Fruit fly (Drosophila melanogaster): ENCODE measurements around the gene CG12236.

CG12236 gene

dm6 chrX:5895821-5896550 lies 11.9 kb upstream of the CG12236 start (continued):
- TF ChIP-seq chm (GFP tag; IDR thresholded peaks at IDR 0.05) (peak; percentile 91), CG16779 (GFP tag; IDR thresholded peaks at IDR 0.05) (peak; percentile 71; the same call in 1 of the 2 replicates), CG7271 (tag; optimal IDR thresholded peaks at IDR 0.05) (peak; percentile 13), run (tag; optimal IDR thresholded peaks at IDR 0.05) (peak; percentile 70), CG3065 (GFP tag; optimal IDR thresholded peaks at IDR 0.05) (peak; percentile 49), Dad (GFP tag; optimal IDR thresholded peaks at IDR 0.05) (peak; percentile 78), nom (GFP tag; optimal IDR thresholded peaks at IDR 0.05) (peak; percentile 99), pzg (GFP tag; optimal IDR thresholded peaks at IDR 0.05) (no peak), Ets65A (GFP tag) (peak; percentile 98), Pdp1 (GFP tag; optimal IDR thresholded peaks at IDR 0.05) (peak; percentile 83 to 89), kah (GFP tag; optimal IDR thresholded peaks at IDR 0.05) (peak; percentile 89), HLH3B (GFP tag; IDR thresholded peaks at IDR 0.05) (peak; percentile 93), fd64A (GFP tag; optimal IDR thresholded peaks at IDR 0.05) (peak; percentile 84), CG6689 (GFP tag; IDR thresholded peaks at IDR 0.05) (peak; percentile 93), Atf6 (GFP tag; IDR thresholded peaks at IDR 0.05) (peak; percentile 81), hth (optimal IDR thresholded peaks at IDR 0.05) (no peak), gsb (GFP tag; IDR thresholded peaks at IDR 0.05) (peak; percentile 69), CG16813 (GFP tag; IDR thresholded peaks at IDR 0.05; ENCODE audit: partially characterized antibody) (no peak), Nf-YA (GFP tag; IDR thresholded peaks at IDR 0.05) (peak; percentile 85), eve (GFP tag; optimal IDR thresholded peaks at IDR 0.05) (peak in 1 of 2 experiments; percentile 95), Opbp (GFP tag; IDR thresholded peaks at IDR 0.05; ENCODE audit: partially characterized antibody) (no peak), jigr1 (GFP tag; IDR thresholded peaks at IDR 0.05) (peak; percentile 86), CG17359 (tag; optimal IDR thresholded peaks at IDR 0.05) (peak; percentile 95), CG11695 (GFP tag; IDR thresholded peaks at IDR 0.05) (peak; percentile 90), zen2 (GFP tag; IDR thresholded peaks at IDR 0.05; ENCODE audit: partially characterized antibody) (no peak), CG18476 (GFP tag; optimal IDR thresholded peaks at IDR 0.05) (peak; percentile 77), CG13894 (tag; optimal IDR thresholded peaks at IDR 0.05) (no peak), CG2129 (GFP tag; IDR thresholded peaks at IDR 0.05; ENCODE audit: partially characterized antibody) (no peak), maf-S (GFP tag; optimal IDR thresholded peaks at IDR 0.05) (peak; percentile 71), NfI (GFP tag; optimal IDR thresholded peaks at IDR 0.05) (peak; percentile 87), salm (tag; optimal IDR thresholded peaks at IDR 0.05) (peak; percentile 86), CG9932 (GFP tag; IDR thresholded peaks at IDR 0.05) (peak; percentile 75), Dp (GFP tag; optimal IDR thresholded peaks at IDR 0.05) (no peak), Fer2 (tag; optimal IDR thresholded peaks at IDR 0.05) (peak; percentile 41), E2f2 (GFP tag; IDR thresholded peaks at IDR 0.05) (peak; percentile 70; the same call in 1 of the 2 replicates), h (optimal IDR thresholded peaks at IDR 0.05) (no peak), HmgD (GFP tag; optimal IDR thresholded peaks at IDR 0.05) (peak; percentile 77), CG31365 (tag; optimal IDR thresholded peaks at IDR 0.05) (peak; percentile 78), Xrp1 (GFP tag; IDR thresholded peaks at IDR 0.05) (peak; percentile 94), Hmx (GFP tag; optimal IDR thresholded peaks at IDR 0.05) (no peak), prd (optimal IDR thresholded peaks at IDR 0.05) (no peak), prd (GFP tag; IDR thresholded peaks at IDR 0.05) (peak; percentile 92), MESR4 (GFP tag; optimal IDR thresholded peaks at IDR 0.05) (peak; percentile 21), Six4 (GFP tag; optimal IDR thresholded peaks at IDR 0.05) (peak; percentile 91), CG7357 (GFP tag; IDR thresholded peaks at IDR 0.05) (peak; percentile 78), CG3726 (GFP tag; IDR thresholded peaks at IDR 0.05) (peak; percentile 96), exex (tag; optimal IDR thresholded peaks at IDR 0.05) (no peak), Gsc (GFP tag; IDR thresholded peaks at IDR 0.05) (peak; percentile 85), Asciz (GFP tag; optimal IDR thresholded peaks at IDR 0.05) (peak; percentile 89), pho (GFP tag; optimal IDR thresholded peaks at IDR 0.05) (peak; percentile 72)

All from whole organism, embryonic.